Fruit fly (Drosophila melanogaster) whole organism, embryonic: ENCODE data around the gene CG14221.

Source experiments
- Adf1 ChIP-seq: fragments of 200-800 bp; sonication (Bioruptor generic); IDR thresholded peaks from 2 replicates; pipeline ENCODE4 v1.3.6; 2022; ENCODE audit warnings: missing biosample characterization, missing genetic modification characterization
- CG10462 ChIP-seq: fragments of 200-800 bp; sonication (Bioruptor generic); optimal IDR thresholded peaks from 2 replicates; lab custom pipeline; 2016; ENCODE audit warnings: missing biosample characterization, missing genetic modification characterization
- CG13287 ChIP-seq: fragments of 200-800 bp; sonication (Bioruptor generic); IDR thresholded peaks from 2 replicates; pipeline ENCODE4 v1.3.6; 2022; ENCODE audit warnings: missing biosample characterization, missing genetic modification characterization; ENCODE audit not compliant: partially characterized antibody
- CG4404 ChIP-seq: fragments of 200-800 bp; sonication (Bioruptor generic); IDR thresholded peaks from 2 replicates; pipeline ENCODE4 v1.3.6; 2022; ENCODE audit warnings: missing biosample characterization, missing genetic modification characterization
- Dip2 ChIP-seq: fragments of 200-800 bp; sonication (Bioruptor generic); IDR thresholded peaks from 2 replicates; pipeline ENCODE4 v1.3.6; 2022; ENCODE audit warnings: missing biosample characterization, missing genetic modification characterization
- emc ChIP-seq: fragments of 200-800 bp; sonication (Bioruptor generic); optimal IDR thresholded peaks from 2 replicates; lab custom pipeline; 2016; ENCODE audit warnings: missing biosample characterization, missing genetic modification characterization
- kni ChIP-seq: fragments of 200-800 bp; sonication (Bioruptor generic); optimal IDR thresholded peaks from 3 replicates; lab custom pipeline; 2017; ENCODE audit warnings: mild to moderate bottlenecking, missing biosample characterization, missing genetic modification reagents, missing genetic modification characterization
- peb ChIP-seq: fragments of 200-800 bp; sonication (Bioruptor generic); IDR thresholded peaks from 2 replicates; pipeline ENCODE4 v1.3.6; 2022; ENCODE audit warnings: missing biosample characterization, missing genetic modification characterization
- ranshi ChIP-seq: fragments of 200-800 bp; sonication (Bioruptor generic); IDR thresholded peaks from 2 replicates; pipeline ENCODE4 v1.3.6; 2022; ENCODE audit warnings: missing biosample characterization, missing genetic modification characterization
- slbo ChIP-seq: fragments of 200-800 bp; sonication (Bioruptor generic); IDR thresholded peaks from 2 replicates; pipeline ENCODE4 v1.3.6; 2022; ENCODE audit warnings: missing biosample characterization, missing genetic modification characterization

DNA sequence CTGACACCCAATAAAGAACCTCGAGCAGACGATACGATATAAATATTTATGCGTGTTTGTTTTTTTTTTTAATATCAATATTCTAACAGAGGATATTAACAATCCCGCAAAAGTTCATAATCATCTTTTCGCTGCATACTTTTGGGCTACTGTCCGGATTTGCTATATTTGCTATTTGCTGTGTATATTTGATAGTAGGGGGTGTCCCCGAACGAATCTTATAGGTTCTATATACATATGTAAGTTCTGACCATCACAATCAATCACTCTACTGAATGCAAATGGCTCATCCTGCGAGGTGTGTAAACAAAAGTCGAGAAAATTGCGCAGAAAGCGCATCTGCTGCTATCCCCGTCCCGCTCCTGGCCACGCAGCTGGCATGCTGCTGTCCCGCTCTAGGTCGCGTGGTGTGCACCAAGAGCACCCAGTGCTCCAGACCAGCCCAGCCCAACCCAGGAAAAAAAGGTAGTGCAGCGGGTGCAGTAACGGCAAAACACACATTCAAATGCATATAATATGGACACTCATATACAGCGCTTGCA, 19.7 kb upstream of the CG14221 start:
- TF ChIP-seq CG4404 (GFP tag; lab: Robert Waterston, UW): no peak
- TF ChIP-seq Adf1: no peak
- TF ChIP-seq peb: no peak
- TF ChIP-seq slbo (GFP tag; lab: Robert Waterston, UW): no peak
- no peak for TF ChIP-seq ranshi (GFP tag; lab: Robert Waterston, UW)
- TF ChIP-seq Dip2: no peak
- no peak for TF ChIP-seq kni (GFP tag; lab: Kevin White, UChicago)
- no peak for TF ChIP-seq CG10462 (GFP tag; lab: Kevin White, UChicago)
- no peak for TF ChIP-seq CG13287 (GFP tag; lab: Robert Waterston, UW)
- TF ChIP-seq emc (GFP tag; lab: Kevin White, UChicago): no peak
